Fruit fly (Drosophila melanogaster) whole organism, embryonic: ENCODE measurements around the gene Cyp40.

ENCODE experiments used
- ATbp ChIP-seq: fragments of 200-800 bp; sonication (Bioruptor generic); optimal IDR thresholded peaks from 2 replicates; lab custom pipeline; 2017; ENCODE audit warnings: missing biosample characterization, mild to moderate bottlenecking, missing genetic modification characterization, missing genetic modification reagents
- Bgb ChIP-seq: fragments of 200-800 bp; sonication (Bioruptor generic); IDR thresholded peaks from 2 replicates; pipeline ENCODE4 v1.3.6; 2022; ENCODE audit warnings: missing biosample characterization, missing genetic modification characterization; ENCODE audit not compliant: partially characterized antibody
- CG10321 ChIP-seq: fragments of 200-800 bp; sonication (Bioruptor generic); IDR thresholded peaks from 2 replicates; pipeline ENCODE4 v1.3.6; 2022; ENCODE audit warnings: missing biosample characterization, missing genetic modification characterization
- CG12391 ChIP-seq: fragments of 200-800 bp; sonication (Bioruptor generic); optimal IDR thresholded peaks from 3 replicates; lab custom pipeline; 2018; ENCODE audit warnings: missing biosample characterization, mild to moderate bottlenecking, missing genetic modification characterization, moderate library complexity
- CG12744 ChIP-seq: fragments of 200-800 bp; sonication (Bioruptor generic); optimal IDR thresholded peaks from 2 replicates; lab custom pipeline; 2016; ENCODE audit warnings: missing biosample characterization, missing genetic modification characterization
- CG13296 ChIP-seq: fragments of 200-800 bp; sonication (Bioruptor generic); optimal IDR thresholded peaks from 3 replicates; lab custom pipeline; 2018; ENCODE audit warnings: missing biosample characterization, mild to moderate bottlenecking, missing genetic modification characterization
- CG15269 ChIP-seq: fragments of 200-800 bp; sonication (Bioruptor generic); optimal IDR thresholded peaks from 2 replicates; lab custom pipeline; 2018; ENCODE audit warnings: missing biosample characterization, mild to moderate bottlenecking, missing genetic modification characterization, moderate library complexity
- CG15696 ChIP-seq: fragments of 200-800 bp; sonication (Bioruptor generic); optimal IDR thresholded peaks from 2 replicates; lab custom pipeline; 2019; ENCODE audit warnings: missing biosample characterization, mild to moderate bottlenecking, missing genetic modification characterization, moderate library complexity
- CG18011 ChIP-seq: fragments of 200-800 bp; sonication (Bioruptor generic); optimal IDR thresholded peaks from 2 replicates; lab custom pipeline; 2017; ENCODE audit warnings: missing biosample characterization, missing genetic modification characterization, mild to moderate bottlenecking, moderate library complexity, missing genotype
- CG18599 ChIP-seq: fragments of 200-800 bp; sonication (Bioruptor generic); optimal IDR thresholded peaks from 3 replicates; lab custom pipeline; 2017; ENCODE audit warnings: missing biosample characterization, missing genetic modification characterization, mild to moderate bottlenecking, moderate library complexity, missing genetic modification reagents
- CG32767 ChIP-seq: fragments of 200-800 bp; sonication (Bioruptor generic); IDR thresholded peaks from 2 replicates; pipeline ENCODE4 v1.3.6; 2022; ENCODE audit warnings: missing biosample characterization, missing genetic modification characterization
- CG3281 ChIP-seq: fragments of 200-800 bp; sonication (Bioruptor generic); optimal IDR thresholded peaks from 3 replicates; lab custom pipeline; 2017; ENCODE audit warnings: missing biosample characterization, mild to moderate bottlenecking, missing genetic modification characterization
- CG6683 ChIP-seq: fragments of 200-800 bp; sonication (Bioruptor generic); optimal IDR thresholded peaks from 2 replicates; lab custom pipeline; 2017; ENCODE audit warnings: missing biosample characterization, mild to moderate bottlenecking, missing genetic modification characterization, missing genetic modification reagents
- CG6765 ChIP-seq: fragments of 200-800 bp; sonication (Bioruptor generic); optimal IDR thresholded peaks from 3 replicates; lab custom pipeline; 2017; ENCODE audit warnings: missing biosample characterization, mild to moderate bottlenecking, missing genetic modification characterization
- CG6813 ChIP-seq: fragments of 200-800 bp; sonication (Bioruptor generic); optimal IDR thresholded peaks from 2 replicates; lab custom pipeline; 2017; ENCODE audit warnings: missing biosample characterization, missing genetic modification characterization, mild to moderate bottlenecking, moderate library complexity, missing genetic modification reagents
- CG7963 ChIP-seq: fragments of 200-800 bp; sonication (Bioruptor generic); IDR thresholded peaks from 3 replicates; pipeline ENCODE4 v1.3.6; 2022; ENCODE audit warnings: missing biosample characterization, missing genetic modification characterization; ENCODE audit not compliant: partially characterized antibody
- CG8924 ChIP-seq: fragments of 200-800 bp; optimal IDR thresholded peaks from 3 replicates; lab custom pipeline; 2019; ENCODE audit warnings: missing biosample characterization, mild to moderate bottlenecking, missing genetic modification characterization, moderate library complexity
- CrebB ChIP-seq: fragments of 200-800 bp; sonication (Bioruptor generic); optimal IDR thresholded peaks from 3 replicates; lab custom pipeline; 2018; ENCODE audit warnings: missing biosample characterization, mild to moderate bottlenecking, missing genetic modification characterization
- D ChIP-seq, 2 experiments: fragments of 200-800 bp in 1 of 2; fragments of >200 bp in 1 of 2; sonication (Bioruptor generic) in 1 of 2; optimal IDR thresholded peaks; 2 replicates in 1 of 2; 3 replicates in 1 of 2; lab custom pipeline; 2017; ENCODE audit warnings: mild to moderate bottlenecking in 1 of 2, missing biosample characterization in 1 of 2, missing genetic modification characterization in 1 of 2, missing genetic modification reagents in 1 of 2
- Deaf1 ChIP-seq: fragments of 200-800 bp; optimal IDR thresholded peaks from 3 replicates; lab custom pipeline; 2019; ENCODE audit warnings: missing biosample characterization, mild to moderate bottlenecking, missing genetic modification characterization, moderate library complexity
- Fer1 ChIP-seq: fragments of 200-800 bp; sonication (Bioruptor generic); optimal IDR thresholded peaks from 2 replicates; lab custom pipeline; 2017; ENCODE audit warnings: missing biosample characterization, mild to moderate bottlenecking, missing genetic modification characterization
- Fer2 ChIP-seq: fragments of 200-800 bp; sonication (Bioruptor generic); optimal IDR thresholded peaks from 2 replicates; lab custom pipeline; 2018; ENCODE audit warnings: missing biosample characterization, mild to moderate bottlenecking, missing genetic modification characterization, moderate library complexity
- HLH4C ChIP-seq: fragments of 200-800 bp; sonication (Bioruptor generic); IDR thresholded peaks from 3 replicates; pipeline ENCODE4 v1.3.6; 2022; ENCODE audit warnings: missing biosample characterization, missing genetic modification characterization; ENCODE audit not compliant: partially characterized antibody
- Hand ChIP-seq: fragments of 200-800 bp; sonication (Bioruptor generic); optimal IDR thresholded peaks from 2 replicates; lab custom pipeline; 2017; ENCODE audit warnings: mild to moderate bottlenecking, missing biosample characterization, missing genetic modification reagents, missing genetic modification characterization
- HmgZ ChIP-seq: fragments of 200-800 bp; sonication (Bioruptor generic); optimal IDR thresholded peaks from 2 replicates; lab custom pipeline; 2018; ENCODE audit warnings: missing biosample characterization, mild to moderate bottlenecking, missing genetic modification characterization
- Med ChIP-seq: fragments of 200-800 bp; sonication (Bioruptor generic); peaks from one replicate; lab custom pipeline; 2016; ENCODE audit warnings: missing biosample characterization, missing genetic modification characterization, mild to moderate bottlenecking, inconsistent platforms, moderate library complexity
- Nf-YB ChIP-seq: fragments of 200-800 bp; sonication (Bioruptor generic); optimal IDR thresholded peaks from 3 replicates; lab custom pipeline; 2019; ENCODE audit warnings: missing biosample characterization, mild to moderate bottlenecking, missing genetic modification characterization, moderate library complexity
- PHDP ChIP-seq: fragments of 200-800 bp; sonication (Bioruptor generic); optimal IDR thresholded peaks from 3 replicates; lab custom pipeline; 2018; ENCODE audit warnings: missing biosample characterization, mild to moderate bottlenecking, missing genetic modification characterization, moderate library complexity
- Rfx ChIP-seq: fragments of 200-800 bp; sonication (Bioruptor generic); IDR thresholded peaks from 2 replicates; pipeline ENCODE4 v1.3.6; 2022; ENCODE audit warnings: missing biosample characterization, missing genetic modification characterization
- Scr ChIP-seq: fragments of 200-800 bp; sonication (Bioruptor generic); IDR thresholded peaks from 2 replicates; pipeline ENCODE4 v1.3.6; 2022; ENCODE audit warnings: missing biosample characterization, missing genetic modification characterization; ENCODE audit not compliant: partially characterized antibody
- bab2 ChIP-seq: fragments of 200-800 bp; sonication (Bioruptor generic); optimal IDR thresholded peaks from 2 replicates; lab custom pipeline; 2016; ENCODE audit warnings: missing biosample characterization, missing genetic modification characterization
- bbx ChIP-seq: fragments of 200-800 bp; sonication (Bioruptor generic); IDR thresholded peaks from 2 replicates; pipeline ENCODE4 v1.3.6; 2022; ENCODE audit warnings: missing biosample characterization, missing genetic modification characterization; ENCODE audit not compliant: partially characterized antibody
- chinmo ChIP-seq: fragments of 200-800 bp; sonication (Bioruptor generic); IDR thresholded peaks from 4 replicates; pipeline ENCODE4 v1.3.6; 2022; ENCODE audit warnings: missing biosample characterization, missing genetic modification characterization; ENCODE audit not compliant: partially characterized antibody
- crc ChIP-seq: fragments of 200-800 bp; sonication (Bioruptor generic); optimal IDR thresholded peaks from 2 replicates; lab custom pipeline; 2016; ENCODE audit warnings: missing biosample characterization, missing genetic modification characterization
- hkb ChIP-seq, 2 experiments: fragments of 200-800 bp in 1 of 2; fragments of >200 bp in 1 of 2; sonication (Bioruptor generic) in 1 of 2; IDR thresholded peaks in 1 of 2; optimal IDR thresholded peaks in 1 of 2; 2 replicates each; pipeline versions ENCODE4 v1.3.6 to Lab custom; 2017 to 2022; ENCODE audit warnings: missing biosample characterization in 1 of 2, missing genetic modification characterization in 1 of 2
- insv ChIP-seq, 2 experiments: fragments of 200-800 bp; sonication (Bioruptor generic); optimal IDR thresholded peaks; 3 replicates each; lab custom pipeline; 2016 to 2018; ENCODE audit warnings: missing biosample characterization in 2 of 2, missing genetic modification characterization in 2 of 2
- lab ChIP-seq: fragments of 200-800 bp; sonication (Bioruptor generic); optimal IDR thresholded peaks from 3 replicates; lab custom pipeline; 2017; ENCODE audit warnings: missing biosample characterization, missing genetic modification characterization, mild to moderate bottlenecking, moderate library complexity, missing genetic modification reagents
- mirr ChIP-seq: fragments of 200-800 bp; sonication (Bioruptor generic); optimal IDR thresholded peaks from 3 replicates; lab custom pipeline; 2018; ENCODE audit warnings: missing biosample characterization, mild to moderate bottlenecking, missing genetic modification characterization
- mld ChIP-seq: fragments of 200-800 bp; sonication (Bioruptor generic); IDR thresholded peaks from 3 replicates; pipeline ENCODE4 v1.3.6; 2022; ENCODE audit warnings: missing biosample characterization, missing genetic modification characterization; ENCODE audit not compliant: partially characterized antibody
- org-1 ChIP-seq: fragments of 200-800 bp; sonication (Bioruptor generic); optimal IDR thresholded peaks from 2 replicates; lab custom pipeline; 2017; ENCODE audit warnings: missing biosample characterization, missing genetic modification characterization
- psq ChIP-seq: fragments of 200-800 bp; sonication (Bioruptor generic); optimal IDR thresholded peaks from 2 replicates; lab custom pipeline; 2017; ENCODE audit warnings: missing biosample characterization, missing genetic modification characterization
- schlank ChIP-seq: fragments of 200-800 bp; sonication (Bioruptor generic); optimal IDR thresholded peaks from 2 replicates; lab custom pipeline; 2018; ENCODE audit warnings: missing biosample characterization, mild to moderate bottlenecking, missing genetic modification characterization
- sd ChIP-seq: fragments of 200-800 bp; sonication (Bioruptor generic); optimal IDR thresholded peaks from 3 replicates; lab custom pipeline; 2018; ENCODE audit warnings: missing biosample characterization, mild to moderate bottlenecking, missing genetic modification characterization, moderate library complexity
- sob ChIP-seq: fragments of 200-800 bp; sonication (Bioruptor generic); IDR thresholded peaks from 2 replicates; pipeline ENCODE4 v1.3.6; 2022; ENCODE audit warnings: missing biosample characterization, missing genetic modification characterization
- z ChIP-seq: fragments of 200-800 bp; sonication (Bioruptor generic); IDR thresholded peaks from 3 replicates; pipeline ENCODE4 v1.3.6; 2022; ENCODE audit warnings: missing biosample characterization, missing genetic modification characterization

The Cyp40 gene

dm6 chr3L:9614589-9615442 lies 13.7 kb upstream of the Cyp40 start, which contains the start of gene LanB2 (continued):
- TF ChIP-seq psq (no peak), CrebB (tag; lab: Kevin White, UChicago) (peak; percentile 64), Med (GFP tag; lab: Kevin White, UChicago) (peak; percentile 48), CG12744 (GFP tag; lab: Kevin White, UChicago) (no peak), Fer1 (GFP tag; lab: Kevin White, UChicago) (peak; percentile 44), CG12391 (tag; lab: Kevin White, UChicago) (no peak), D (optimal IDR thresholded peaks at IDR 0.05; lab: Kevin White, UChicago) (no peak), D (GFP tag; optimal IDR thresholded peaks at IDR 0.05; lab: Kevin White, UChicago) (no peak), CG10321 (GFP tag; lab: Robert Waterston, UW) (no peak), Nf-YB (GFP tag; lab: Kevin White, UChicago) (peak; percentile 0), CG8924 (tag; lab: Kevin White, UChicago) (peak; percentile 18), PHDP (tag; lab: Kevin White, UChicago) (peak; percentile 24), Deaf1 (tag; lab: Kevin White, UChicago) (peak; percentile 87), CG15269 (tag; lab: Kevin White, UChicago) (no peak), CG18599 (GFP tag; lab: Kevin White, UChicago) (peak; percentile 54), CG15696 (tag; lab: Kevin White, UChicago) (no peak), CG18011 (GFP tag; lab: Kevin White, UChicago) (no peak), z (peak; percentile 99), chinmo (GFP tag; lab: Robert Waterston, UW) (peak; percentile 63; the same call in 1 of the 4 replicates), CG6765 (GFP tag; lab: Kevin White, UChicago) (peak; percentile 30), bbx (peak; percentile 57; the same call in 1 of the 2 replicates), insv (GFP tag; optimal IDR thresholded peaks at IDR 0.05; lab: Kevin White, UChicago) (peak in 1 of 2 experiments; percentile 87), crc (GFP tag; lab: Kevin White, UChicago) (no peak), sob (GFP tag; lab: Robert Waterston, UW) (peak; percentile 35; the same call in 1 of the 2 replicates), Fer2 (tag; lab: Kevin White, UChicago) (no peak), mld (GFP tag; lab: Robert Waterston, UW) (peak; percentile 57; the same call in 1 of the 3 replicates), org-1 (GFP tag; lab: Kevin White, UChicago) (peak; percentile 17), CG13296 (GFP tag; lab: Kevin White, UChicago) (peak; percentile 10), bab2 (GFP tag; lab: Kevin White, UChicago) (no peak), sd (tag; lab: Kevin White, UChicago) (peak; percentile 45), Bgb (GFP tag; lab: Robert Waterston, UW) (no peak), Hand (GFP tag; lab: Kevin White, UChicago) (peak; percentile 45), Scr (GFP tag; lab: Robert Waterston, UW) (0 out of 2 replicates have a peak, but pooled peaks have one; percentile 20), hkb (optimal IDR thresholded peaks at IDR 0.05; lab: Kevin White, UChicago) (no peak), hkb (GFP tag; IDR thresholded peaks at IDR 0.05; lab: Robert Waterston, UW) (peak; percentile 38; the same call in 1 of the 2 replicates), CG6813 (GFP tag; lab: Kevin White, UChicago) (peak; percentile 43), CG32767 (0 out of 2 replicates have a peak, but pooled peaks have one; percentile 48), HmgZ (tag; lab: Kevin White, UChicago) (no peak), Rfx (GFP tag; lab: Robert Waterston, UW) (no peak), mirr (GFP tag; lab: Kevin White, UChicago) (peak; percentile 43), HLH4C (peak; percentile 25; the same call in 1 of the 3 replicates), CG6683 (GFP tag; lab: Kevin White, UChicago) (no peak), CG7963 (no peak), CG3281 (GFP tag; lab: Kevin White, UChicago) (peak; percentile 41), schlank (tag; lab: Kevin White, UChicago) (peak; percentile 54), ATbp (GFP tag; lab: Kevin White, UChicago) (no peak), lab (GFP tag; lab: Kevin White, UChicago) (peak; percentile 49)
